Worm (Caenorhabditis elegans): Measurements from ENCODE around the gene Y9C9A.13.

- TF ChIP-seq hlh-13 (GFP tag; optimal IDR thresholded peaks at IDR 0.05) (no peak), sdc-2 (tag; optimal IDR thresholded peaks at IDR 0.05) (no peak), ztf-16 (tag; optimal IDR thresholded peaks at IDR 0.05) (no peak), T23F11.4 (GFP tag; optimal IDR thresholded peaks at IDR 0.05) (no peak), madf-2 (tag; optimal IDR thresholded peaks at IDR 0.05) (no peak)
These were observed 22.8 kb upstream of the Y9C9A.13 start, which contains the start of gene str-162 for ce11 chrIV:4992089-4992488.
